Worm (Caenorhabditis elegans): ENCODE data around the gene T04F8.3.
A peak's percentile ranks its signal among the peaks of the same experiment; 100 is the strongest.

T04F8.3 gene

ce11 chrX:11656519-11657006 lies 1.9 kb upstream of the T04F8.3 start, which contains the start of gene T04F8.2:
Gene T04F8.2, minus strand, starts transcription at chrX:11656569.
- peak; percentile 47 for TF ChIP-seq lin-13 (tag; optimal IDR thresholded peaks at IDR 0.05)
- no peak for TF ChIP-seq snpc-4 (tag; optimal IDR thresholded peaks at IDR 0.05)
- TF ChIP-seq zip-8 (tag; optimal IDR thresholded peaks at IDR 0.05), result no peak
- no peak for TF ChIP-seq mls-2 (tag; optimal IDR thresholded peaks at IDR 0.05)
- TF ChIP-seq nhr-237 (tag; optimal IDR thresholded peaks at IDR 0.05), result no peak
- no peak for TF ChIP-seq ham-2 (GFP tag; optimal IDR thresholded peaks at IDR 0.05)
- no peak for TF ChIP-seq ceh-43 (GFP tag; optimal IDR thresholded peaks at IDR 0.05)
- no peak for TF ChIP-seq elt-3 (tag; optimal IDR thresholded peaks at IDR 0.05)
- TF ChIP-seq unc-39 (tag; optimal IDR thresholded peaks at IDR 0.05), result no peak
- TF ChIP-seq ceh-83 (GFP tag; optimal IDR thresholded peaks at IDR 0.05), result peak; percentile 22
- no peak for TF ChIP-seq tbx-8 (GFP tag; optimal IDR thresholded peaks at IDR 0.05)
- no peak for TF ChIP-seq cnd-1 (tag; optimal IDR thresholded peaks at IDR 0.05)
- no peak for TF ChIP-seq bed-3 (GFP tag; optimal IDR thresholded peaks at IDR 0.05)
- no peak for TF ChIP-seq elt-1 (tag; optimal IDR thresholded peaks at IDR 0.05; ENCODE audit: borderline replicate concordance, insufficient read depth)
- peak; percentile 56 for TF ChIP-seq nhr-28 (tag; optimal IDR thresholded peaks at IDR 0.05)
- peak; percentile 53 for TF ChIP-seq ces-1 (GFP tag; optimal IDR thresholded peaks at IDR 0.05)
- TF ChIP-seq unc-62 (GFP tag; optimal IDR thresholded peaks at IDR 0.05), result peak; percentile 8
- peak; percentile 64 for TF ChIP-seq mep-1 (tag; optimal IDR thresholded peaks at IDR 0.05)
- no peak for TF ChIP-seq mab-5 (tag; optimal IDR thresholded peaks at IDR 0.05)
- TF ChIP-seq M03D4.4 (tag; optimal IDR thresholded peaks at IDR 0.05), result no peak
- TF ChIP-seq hlh-1 (tag; optimal IDR thresholded peaks at IDR 0.05), result peak; percentile 28
- TF ChIP-seq nhr-12 (tag; optimal IDR thresholded peaks at IDR 0.05), result no peak
- peak; percentile 60 for TF ChIP-seq ceh-39 (tag; optimal IDR thresholded peaks at IDR 0.05)
- TF ChIP-seq pha-4 (tag; optimal IDR thresholded peaks at IDR 0.05), result peak; percentile 63
- TF ChIP-seq nhr-2 (tag; optimal IDR thresholded peaks at IDR 0.05), result no peak
- TF ChIP-seq blmp-1 (tag; optimal IDR thresholded peaks at IDR 0.05), result no peak
- TF ChIP-seq sptf-1 (tag; optimal IDR thresholded peaks at IDR 0.05), result peak; percentile 24
- peak; percentile 78 for TF ChIP-seq unc-120 (tag; optimal IDR thresholded peaks at IDR 0.05; ENCODE audit: poor library complexity, severe bottlenecking)
- TF ChIP-seq ztf-11 (tag; optimal IDR thresholded peaks at IDR 0.05), result no peak
- TF ChIP-seq sem-2 (GFP tag; optimal IDR thresholded peaks at IDR 0.05), result no peak
- TF ChIP-seq nhr-76 (tag; optimal IDR thresholded peaks at IDR 0.05), result no peak

DNA sequence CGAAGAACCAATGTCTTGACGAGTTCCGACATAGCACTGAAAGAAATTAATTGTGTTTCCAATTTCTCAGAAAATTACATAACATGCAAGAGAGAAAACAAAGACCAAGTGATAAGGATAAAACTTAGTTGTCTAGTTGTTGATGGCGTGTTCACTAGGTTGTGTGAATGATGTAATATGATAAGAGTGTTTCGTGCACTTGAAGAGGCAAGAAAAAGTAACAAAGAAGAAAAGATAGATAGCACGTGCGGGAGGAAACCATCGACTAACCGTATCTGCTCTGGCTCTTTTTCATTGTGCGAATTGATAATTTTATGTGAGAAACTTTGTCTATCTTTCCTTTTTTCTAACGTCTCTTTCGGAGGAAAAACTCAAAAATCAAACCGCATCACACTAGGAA lies 3.2 kb downstream of the T04F8.3 start, which contains the start of gene sfxn-1.5:
Gene sfxn-1.5, minus strand, starts transcription at position 36 of the 400 bp plus-strand sequence.
- no peak for TF ChIP-seq nhr-2 (tag; optimal IDR thresholded peaks at IDR 0.05)

DNA sequence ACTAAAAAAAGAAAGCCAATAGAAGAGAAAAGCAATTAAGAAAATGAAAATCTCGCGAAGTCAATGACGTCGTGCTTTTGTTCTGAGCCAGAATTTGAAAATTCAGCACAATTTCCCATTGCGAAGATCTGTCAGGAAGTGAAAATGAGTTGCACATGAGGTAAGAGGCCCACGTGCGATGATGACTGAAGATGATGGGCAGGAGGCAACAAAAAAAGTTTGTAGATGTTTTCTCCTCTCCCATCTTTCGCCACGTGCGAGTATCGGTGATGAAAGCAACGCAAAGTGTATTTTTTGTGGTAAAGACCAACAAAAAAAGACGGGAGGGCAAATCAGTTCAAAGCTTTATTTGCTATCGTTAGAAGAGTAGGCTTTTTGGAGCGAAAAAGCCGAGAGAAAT lies 3.6 kb downstream of the T04F8.3 start:
- no peak for TF ChIP-seq zip-8 (tag; optimal IDR thresholded peaks at IDR 0.05)
- TF ChIP-seq nhr-2 (tag; optimal IDR thresholded peaks at IDR 0.05), result no peak
- no peak for TF ChIP-seq unc-39 (tag; optimal IDR thresholded peaks at IDR 0.05)
- TF ChIP-seq M03D4.4 (tag; optimal IDR thresholded peaks at IDR 0.05), result no peak

ce11 chrX:11662557-11662956 lies 4.1 kb downstream of the T04F8.3 start:
- TF ChIP-seq ceh-39 (tag; optimal IDR thresholded peaks at IDR 0.05) (peak; percentile 46), mab-5 (tag; optimal IDR thresholded peaks at IDR 0.05) (no peak), ham-2 (GFP tag; optimal IDR thresholded peaks at IDR 0.05) (no peak), cnd-1 (tag; optimal IDR thresholded peaks at IDR 0.05) (peak; percentile 55), snpc-4 (tag; optimal IDR thresholded peaks at IDR 0.05) (no peak), ces-1 (GFP tag; optimal IDR thresholded peaks at IDR 0.05) (no peak), nhr-12 (tag; optimal IDR thresholded peaks at IDR 0.05) (no peak), pha-4 (tag; optimal IDR thresholded peaks at IDR 0.05) (no peak), mep-1 (tag; optimal IDR thresholded peaks at IDR 0.05) (peak; percentile 70), flh-1 (GFP tag; optimal IDR thresholded peaks at IDR 0.05) (no peak), lin-32 (GFP tag; optimal IDR thresholded peaks at IDR 0.05) (peak; percentile 22), elt-1 (tag; optimal IDR thresholded peaks at IDR 0.05; ENCODE audit: borderline replicate concordance, insufficient read depth) (no peak), sptf-1 (tag; optimal IDR thresholded peaks at IDR 0.05) (no peak), mls-2 (tag; optimal IDR thresholded peaks at IDR 0.05) (no peak), ceh-43 (GFP tag; optimal IDR thresholded peaks at IDR 0.05) (no peak), blmp-1 (tag; optimal IDR thresholded peaks at IDR 0.05) (no peak), lin-13 (tag; optimal IDR thresholded peaks at IDR 0.05) (peak; percentile 72), nhr-237 (tag; optimal IDR thresholded peaks at IDR 0.05) (no peak), drap-1 (GFP tag; optimal IDR thresholded peaks at IDR 0.05) (peak; percentile 7), nhr-28 (tag; optimal IDR thresholded peaks at IDR 0.05) (no peak), unc-62 (GFP tag; optimal IDR thresholded peaks at IDR 0.05) (no peak), M03D4.4 (tag; optimal IDR thresholded peaks at IDR 0.05) (peak; percentile 60)
